Fruit fly (Drosophila melanogaster) Kc167 (cell line): ENCODE measurements around the gene CG14667.

ENCODE experiments used
- Myc ChIP-seq: fragments of >200 bp; optimal IDR thresholded peaks from 2 replicates; lab custom pipeline; 2017; ENCODE audit warnings: missing external identifiers
- h ChIP-seq: fragments of >200 bp; optimal IDR thresholded peaks from 3 replicates; lab custom pipeline; 2018; ENCODE audit warnings: missing external identifiers
- insv ChIP-seq: fragments of >200 bp; optimal IDR thresholded peaks from 3 replicates; lab custom pipeline; 2018; ENCODE audit warnings: missing external identifiers
- psq ChIP-seq: fragments of >200 bp; optimal IDR thresholded peaks from 2 replicates; lab custom pipeline; 2017; ENCODE audit warnings: missing external identifiers
- ttk ChIP-seq: sonication (Bioruptor generic); optimal IDR thresholded peaks from 2 replicates; lab custom pipeline; 2017; ENCODE audit warnings: missing external identifiers

dm6 chr3R:5395210-5395609, 20.4 kb downstream of the CG14667 start:
- TF ChIP-seq insv (no peak), psq (lab: Kevin White, UChicago) (no peak), ttk (lab: Kevin White, UChicago) (no peak), h (lab: Kevin White, UChicago) (no peak), Myc (lab: Kevin White, UChicago) (no peak)
